Worm (Caenorhabditis elegans): ENCODE results near the gene spat-3.

spat-3 gene

DNA sequence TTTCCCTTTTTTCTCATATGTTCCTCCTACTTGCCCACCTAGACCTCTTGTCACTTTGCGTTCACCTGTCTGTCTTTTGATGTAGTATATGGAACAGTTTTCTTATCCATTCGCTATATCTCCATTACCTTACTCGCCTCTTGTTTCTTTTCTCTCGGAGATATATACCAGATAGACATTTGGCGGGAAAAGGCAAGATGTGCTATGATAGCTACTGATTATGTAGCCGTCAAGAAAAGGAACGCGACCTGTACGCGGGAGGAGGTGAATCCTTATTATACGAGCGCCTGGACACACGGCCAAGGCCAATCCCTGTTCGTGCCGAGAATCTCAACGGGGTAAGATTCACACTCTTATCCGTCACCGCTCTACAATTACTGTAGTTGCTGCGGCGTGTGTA lies 52.7 kb downstream of the spat-3 start:
- TF ChIP-seq him-1 (tag; optimal IDR thresholded peaks at IDR 0.05) (no peak), dao-5 (tag; optimal IDR thresholded peaks at IDR 0.05) (no peak), W03F9.2 (tag; optimal IDR thresholded peaks at IDR 0.05) (no peak)

DNA sequence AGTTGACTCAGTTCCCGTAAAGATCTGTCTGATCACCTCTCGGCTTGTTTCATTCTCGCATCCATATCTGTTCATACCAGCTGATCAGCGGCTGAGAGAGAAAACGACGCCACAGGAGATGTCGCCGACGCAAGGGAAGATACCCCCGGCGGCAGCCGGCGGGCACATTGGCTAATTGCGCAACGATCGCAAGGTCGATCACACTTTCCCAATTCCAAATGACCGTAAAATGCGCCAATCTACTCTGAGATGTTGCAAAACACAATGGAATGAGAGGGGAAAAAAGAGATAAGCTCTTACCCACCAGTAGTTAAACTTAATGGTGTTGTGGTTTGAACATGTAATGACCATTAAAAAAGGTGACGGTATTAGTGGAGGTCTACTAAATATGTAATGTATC lies 54.7 kb downstream of the spat-3 start:
- no peak for TF ChIP-seq him-1 (tag; optimal IDR thresholded peaks at IDR 0.05)
- TF ChIP-seq dao-5 (tag; optimal IDR thresholded peaks at IDR 0.05) = no peak
- TF ChIP-seq W03F9.2 (tag; optimal IDR thresholded peaks at IDR 0.05) = no peak

ce11 chrX:4549853-4550596 lies 55.7 kb downstream of the spat-3 start, which contains the start of gene C07A12.18:
Gene C07A12.18 (minus strand): TSS chrX:4549903.
- TF ChIP-seq W03F9.2 (tag; optimal IDR thresholded peaks at IDR 0.05) (no peak), him-1 (tag; optimal IDR thresholded peaks at IDR 0.05) (no peak), dao-5 (tag; optimal IDR thresholded peaks at IDR 0.05) (no peak)

- TF ChIP-seq dao-5 (tag; optimal IDR thresholded peaks at IDR 0.05) (no peak), him-1 (tag; optimal IDR thresholded peaks at IDR 0.05) (no peak), W03F9.2 (tag; optimal IDR thresholded peaks at IDR 0.05) (no peak)
Observed at ce11 chrX:4548929-4549328, 56.8 kb downstream of the spat-3 start.
